Worm (Caenorhabditis elegans): ENCODE results near the gene T01C8.2.

- TF ChIP-seq unc-130 (GFP tag; optimal IDR thresholded peaks at IDR 0.05) (no peak), sea-2 (GFP tag; IDR thresholded peaks at IDR 0.05) (no peak), nhr-90 (tag; optimal IDR thresholded peaks at IDR 0.05) (no peak), lsl-1 (GFP tag; optimal IDR thresholded peaks at IDR 0.05) (no peak), madf-3 (GFP tag; IDR thresholded peaks at IDR 0.05) (no peak), nfya-1 (tag; optimal IDR thresholded peaks at IDR 0.05; ENCODE audit: borderline replicate concordance, insufficient read depth) (no peak), F37B4.10 (GFP tag; IDR thresholded peaks at IDR 0.05) (no peak), madf-10 (tag; optimal IDR thresholded peaks at IDR 0.05) (no peak), ama-1 (optimal IDR thresholded peaks at IDR 0.05) (no peak), ama-1 (GFP tag; optimal IDR thresholded peaks at IDR 0.05) (no peak), F23B12.7 (tag; optimal IDR thresholded peaks at IDR 0.05; ENCODE audit: insufficient read depth) (no peak), hsf-1 (GFP tag; IDR thresholded peaks at IDR 0.05) (no peak), nfya-2 (GFP tag; IDR thresholded peaks at IDR 0.05) (no peak)
These were observed 39.1 kb downstream of the T01C8.2 start, which contains the start of gene sto-5 for ce11 chrX:16825358-16825757.
